Fruit fly (Drosophila melanogaster) whole organism, pupa: ENCODE data around the gene Elba2.

Experiments
- CG15710 ChIP-seq: fragments of 200-800 bp; sonication (Bioruptor generic); optimal IDR thresholded peaks from 2 replicates; lab custom pipeline; 2018; ENCODE audit warnings: missing biosample characterization, mild to moderate bottlenecking, missing genetic modification characterization, moderate library complexity
- gl ChIP-seq: fragments of 200-800 bp; sonication (Bioruptor generic); optimal IDR thresholded peaks from 2 replicates; lab custom pipeline; 2018; ENCODE audit warnings: missing biosample characterization, mild to moderate bottlenecking, missing genetic modification characterization

- no peak for TF ChIP-seq CG15710 (tag; lab: Kevin White, UChicago)
- TF ChIP-seq gl (tag; lab: Kevin White, UChicago): no peak
Observed at dm6 chr2L:2572937-2573336, 4.5 kb upstream of the Elba2 start, which contains the start of gene Cyp309a2.
